Fruit fly (Drosophila melanogaster): ENCODE measurements around the gene Aatf.

- TF ChIP-seq CG14711 (tag; optimal IDR thresholded peaks at IDR 0.05): no peak
- TF ChIP-seq Crg-1 (GFP tag; optimal IDR thresholded peaks at IDR 0.05): no peak
Measured at dm6 chr2L:6686612-6687011, 30.8 kb upstream of the Aatf start, which contains the start of gene CG11327.
